Worm (Caenorhabditis elegans) whole organism, L2 larva: ENCODE data around the gene K06A4.2.
A peak's percentile ranks its signal among the peaks of the same experiment; 100 is the strongest.

Source experiments
- C34F6.9 ChIP-seq: fragments of 150-350 bp; optimal IDR thresholded peaks from 2 replicates; lab custom pipeline; 2014; ENCODE audit warnings: missing biosample characterization, missing genetic modification characterization
- F13H6.1 ChIP-seq: sonication (generic microtip); optimal IDR thresholded peaks from 2 replicates; lab custom pipeline; 2016; ENCODE audit warnings: missing genetic modification characterization, missing compliant biosample characterization
- blmp-1 ChIP-seq: sonication (generic microtip); optimal IDR thresholded peaks from 2 replicates; lab custom pipeline; 2017; ENCODE audit warnings: missing genetic modification characterization, mild to moderate bottlenecking, missing compliant biosample characterization, antibody characterized with exemption, moderate library complexity; ENCODE audit not compliant: insufficient read depth
- ceh-82 ChIP-seq: fragments of 150-350 bp; optimal IDR thresholded peaks from 2 replicates; lab custom pipeline; 2014; ENCODE audit warnings: missing biosample characterization, missing genetic modification characterization
- fos-1 ChIP-seq: fragments of 150-350 bp; optimal IDR thresholded peaks from 2 replicates; lab custom pipeline; 2014; ENCODE audit warnings: missing biosample characterization, missing genetic modification characterization
- gmeb-1 ChIP-seq: fragments of 150-350 bp; optimal IDR thresholded peaks from 2 replicates; lab custom pipeline; 2014; ENCODE audit warnings: missing biosample characterization, missing genetic modification characterization
- lsy-2 ChIP-seq, 2 experiments: fragments of 150-350 bp in 1 of 2; sonication (generic microtip) in 1 of 2; optimal IDR thresholded peaks; 2 replicates each; lab custom pipeline; 2014 to 2017; ENCODE audit warnings: missing biosample characterization in 2 of 2, missing genetic modification characterization in 2 of 2
- mab-5 ChIP-seq: fragments of 150-350 bp; optimal IDR thresholded peaks from 2 replicates; lab custom pipeline; 2014; ENCODE audit warnings: missing biosample characterization, missing genetic modification characterization
- nhr-10 ChIP-seq: sonication (generic microtip); optimal IDR thresholded peaks from 2 replicates; lab custom pipeline; 2017; ENCODE audit warnings: missing biosample characterization, missing genetic modification characterization
- sma-3 ChIP-seq: sonication (generic microtip); optimal IDR thresholded peaks from 2 replicates; lab custom pipeline; 2016; ENCODE audit warnings: missing genetic modification reagents, missing genetic modification characterization, missing compliant biosample characterization
- sma-9 ChIP-seq, 2 experiments: fragments of 150-350 bp in 1 of 2; sonication (generic microtip) in 1 of 2; optimal IDR thresholded peaks; 2 replicates each; lab custom pipeline; 2014 to 2016; ENCODE audit warnings: missing genetic modification characterization in 2 of 2, mild to moderate bottlenecking in 1 of 2, missing biosample characterization in 1 of 2, missing compliant biosample characterization in 1 of 2, missing genetic modification reagents in 1 of 2, moderate library complexity in 1 of 2

The K06A4.2 gene

ce11 chrV:9534621-9535020, 50.6 kb downstream of the K06A4.2 start, which contains the start of gene tag-329:
tag-329 (plus strand) TSS chrV:9534921.
- TF ChIP-seq nhr-10 (tag; lab: Kevin White, UChicago) (no peak), lsy-2 (tag; optimal IDR thresholded peaks at IDR 0.05; lab: Kevin White, UChicago) (no peak)

- TF ChIP-seq sma-9 (GFP tag; optimal IDR thresholded peaks at IDR 0.05; lab: Kevin White, UChicago) = peak; percentile 58
- no peak for TF ChIP-seq sma-9 (tag; optimal IDR thresholded peaks at IDR 0.05; lab: Kevin White, UChicago)
- TF ChIP-seq C34F6.9 (tag; lab: Kevin White, UChicago) = peak; percentile 58
- TF ChIP-seq gmeb-1 = peak; percentile 33
- no peak for TF ChIP-seq ceh-82 (tag; lab: Kevin White, UChicago)
- TF ChIP-seq lsy-2 (tag; optimal IDR thresholded peaks at IDR 0.05; lab: Kevin White, UChicago) = peak in 1 of 2 experiments; percentile 17
- peak; percentile 30 for TF ChIP-seq sma-3 (GFP tag; lab: Kevin White, UChicago)
- TF ChIP-seq mab-5 = no peak
- peak; percentile 15 for TF ChIP-seq fos-1 (tag; lab: Kevin White, UChicago)
- TF ChIP-seq F13H6.1 (tag; lab: Kevin White, UChicago) = peak; percentile 26
- TF ChIP-seq blmp-1 = no peak
Observed at ce11 chrV:9536505-9536904, 52.5 kb downstream of the K06A4.2 start, which contains the start of gene C50F4.4. C50F4.4 (plus strand) TSS chrV:9536771.
